Worm (Caenorhabditis elegans) whole organism, L1 larva: ENCODE data around the gene F46B3.16.

Experiments used
- C16A3.4 ChIP-seq: fragments of 150-350 bp; optimal IDR thresholded peaks from 2 replicates; lab custom pipeline; 2014; ENCODE audit warnings: missing biosample characterization, missing genetic modification characterization
- C34B4.2 ChIP-seq: sonication (generic microtip); optimal IDR thresholded peaks from 2 replicates; lab custom pipeline; 2017; ENCODE audit warnings: mild to moderate bottlenecking, missing genetic modification characterization, missing compliant biosample characterization
- F16B12.6 ChIP-seq: fragments of 150-350 bp; optimal IDR thresholded peaks from 2 replicates; lab custom pipeline; 2014; ENCODE audit warnings: missing biosample characterization, missing genetic modification characterization
- alr-1 ChIP-seq: fragments of 200-800 bp; sonication (Bioruptor generic); optimal IDR thresholded peaks from 2 replicates; lab custom pipeline; 2018; ENCODE audit warnings: borderline replicate concordance, mild to moderate bottlenecking, missing genetic modification characterization, missing compliant biosample characterization
- blmp-1 ChIP-seq: fragments of 150-350 bp; optimal IDR thresholded peaks from 2 replicates; lab custom pipeline; 2014; ENCODE audit warnings: missing biosample characterization, missing genetic modification characterization
- ceh-88 ChIP-seq: fragments of 200-800 bp; sonication (Bioruptor generic); IDR thresholded peaks from 2 replicates; pipeline ENCODE4 v1.3.6; 2022; ENCODE audit warnings: missing genetic modification characterization, missing compliant biosample characterization
- efl-3 ChIP-seq: fragments of 200-800 bp; sonication (Bioruptor generic); optimal IDR thresholded peaks from 2 replicates; lab custom pipeline; 2018; ENCODE audit warnings: mild to moderate bottlenecking, missing genetic modification characterization, missing compliant biosample characterization
- fkh-10 ChIP-seq: sonication (generic microtip); optimal IDR thresholded peaks from 2 replicates; lab custom pipeline; 2017; ENCODE audit warnings: missing biosample characterization, missing genetic modification reagents, missing genetic modification characterization
- fkh-4 ChIP-seq: sonication (generic microtip); optimal IDR thresholded peaks from 2 replicates; lab custom pipeline; 2016; ENCODE audit warnings: missing compliant biosample characterization, missing genetic modification characterization, borderline replicate concordance
- fkh-8 ChIP-seq: sonication (generic microtip); optimal IDR thresholded peaks from 2 replicates; lab custom pipeline; 2016; ENCODE audit warnings: mild to moderate bottlenecking, missing genetic modification characterization, missing compliant biosample characterization
- hlh-17 ChIP-seq: fragments of 200-800 bp; sonication (Bioruptor generic); optimal IDR thresholded peaks from 2 replicates; lab custom pipeline; 2018; ENCODE audit warnings: missing genetic modification characterization, mild to moderate bottlenecking, missing compliant biosample characterization, moderate library complexity, borderline replicate concordance
- hlh-4 ChIP-seq: sonication (generic microtip); optimal IDR thresholded peaks from 2 replicates; lab custom pipeline; 2016; ENCODE audit warnings: mild to moderate bottlenecking, missing genetic modification characterization, missing compliant biosample characterization
- hpl-2 ChIP-seq: fragments of 150-350 bp; optimal IDR thresholded peaks from 2 replicates; lab custom pipeline; 2014; ENCODE audit warnings: missing biosample characterization, missing genetic modification reagents, missing genetic modification characterization
- isw-1 ChIP-seq: fragments of 200-800 bp; sonication (Bioruptor generic); IDR thresholded peaks from 2 replicates; pipeline ENCODE4 v1.3.6; 2022; ENCODE audit warnings: missing genetic modification characterization, missing compliant biosample characterization
- lin-13 ChIP-seq: fragments of 150-350 bp; optimal IDR thresholded peaks from 2 replicates; lab custom pipeline; 2014; ENCODE audit warnings: missing biosample characterization, missing genetic modification reagents, missing genetic modification characterization
- lin-35 ChIP-seq, 2 experiments: fragments of 150-350 bp; optimal IDR thresholded peaks; 2 replicates each; lab custom pipeline; 2014; ENCODE audit warnings: missing biosample characterization in 2 of 2, missing genetic modification characterization in 2 of 2, missing genetic modification reagents in 2 of 2
- lin-39 ChIP-seq: fragments of 150-350 bp; optimal IDR thresholded peaks from 2 replicates; lab custom pipeline; 2014; ENCODE audit warnings: missing biosample characterization, missing genetic modification reagents, missing genetic modification characterization
- mef-2 ChIP-seq: fragments of 150-350 bp; optimal IDR thresholded peaks from 2 replicates; lab custom pipeline; 2014; ENCODE audit warnings: missing biosample characterization, missing genetic modification characterization
- nhr-20 ChIP-seq: sonication (generic microtip); optimal IDR thresholded peaks from 2 replicates; lab custom pipeline; 2016; ENCODE audit warnings: mild to moderate bottlenecking, missing genetic modification characterization, missing compliant biosample characterization
- nhr-47 ChIP-seq: sonication (generic microtip); optimal IDR thresholded peaks from 2 replicates; lab custom pipeline; 2016; ENCODE audit warnings: mild to moderate bottlenecking, missing genetic modification characterization, moderate library complexity, missing compliant biosample characterization
- nhr-71 ChIP-seq: sonication (generic microtip); optimal IDR thresholded peaks from 2 replicates; lab custom pipeline; 2016; ENCODE audit warnings: mild to moderate bottlenecking, missing genetic modification characterization, moderate library complexity, missing compliant biosample characterization
- nhr-85 ChIP-seq: sonication (generic microtip); peaks from one replicate; lab custom pipeline; 2016; ENCODE audit warnings: missing genetic modification characterization, inconsistent platforms, missing compliant biosample characterization
- pag-3 ChIP-seq: sonication (generic microtip); optimal IDR thresholded peaks from 2 replicates; lab custom pipeline; 2017; ENCODE audit warnings: missing genetic modification characterization, mild to moderate bottlenecking, missing compliant biosample characterization, antibody characterized with exemption, borderline replicate concordance; ENCODE audit not compliant: insufficient read depth
- pax-3 ChIP-seq: fragments of 200-800 bp; sonication (Bioruptor generic); optimal IDR thresholded peaks from 2 replicates; lab custom pipeline; 2018; ENCODE audit warnings: mild to moderate bottlenecking, missing genetic modification characterization, moderate library complexity, missing compliant biosample characterization
- pqm-1 ChIP-seq: sonication (generic microtip); optimal IDR thresholded peaks from 3 replicates; lab custom pipeline; 2017; ENCODE audit warnings: missing biosample characterization, missing genetic modification characterization
- snpc-4 ChIP-seq: fragments of 150-350 bp; optimal IDR thresholded peaks from 2 replicates; lab custom pipeline; 2014; ENCODE audit warnings: missing biosample characterization, missing genetic modification characterization
- snu-23 ChIP-seq: sonication (generic microtip); optimal IDR thresholded peaks from 2 replicates; lab custom pipeline; 2016; ENCODE audit warnings: missing genetic modification characterization, missing compliant biosample characterization
- tlp-1 ChIP-seq: fragments of 150-350 bp; optimal IDR thresholded peaks from 2 replicates; lab custom pipeline; 2014; ENCODE audit warnings: missing biosample characterization, missing genetic modification characterization
- unc-130 ChIP-seq: fragments of 150-350 bp; optimal IDR thresholded peaks from 2 replicates; lab custom pipeline; 2017; ENCODE audit warnings: missing biosample characterization, missing genetic modification characterization, inconsistent platforms
- unc-86 ChIP-seq: sonication (generic microtip); optimal IDR thresholded peaks from 2 replicates; lab custom pipeline; 2016; ENCODE audit warnings: missing genetic modification characterization, missing compliant biosample characterization
- vab-15 ChIP-seq: sonication (generic microtip); optimal IDR thresholded peaks from 2 replicates; lab custom pipeline; 2017; ENCODE audit warnings: missing genotype, mild to moderate bottlenecking, missing genetic modification characterization, missing compliant biosample characterization
- ztf-11 ChIP-seq, 2 experiments: sonication (generic microtip); optimal IDR thresholded peaks; 2 replicates each; lab custom pipeline; 2016 to 2017; ENCODE audit warnings: missing genetic modification characterization in 2 of 2, missing biosample characterization in 1 of 2, missing compliant biosample characterization in 1 of 2

F46B3.16 gene

DNA sequence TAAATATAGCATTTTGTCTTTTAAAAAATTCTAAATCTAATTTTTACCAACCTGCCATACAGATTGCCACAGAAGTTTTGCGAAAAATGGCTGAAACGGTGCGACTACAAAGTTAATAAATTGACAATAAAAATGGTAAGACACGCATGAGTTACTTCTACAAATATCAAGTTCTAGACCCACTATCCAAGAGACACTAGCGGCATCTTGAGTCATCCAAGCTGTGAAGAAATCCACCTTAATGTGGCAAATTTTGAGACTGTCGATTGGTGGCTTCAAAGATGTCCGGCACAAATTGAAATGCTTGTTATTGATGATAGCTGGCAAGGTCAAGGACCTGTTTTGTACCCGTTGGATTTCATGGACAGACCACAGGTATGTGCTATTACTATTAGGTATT lies at the start of gene F46B3.16:
Gene F46B3.16, plus strand, starts transcription at position 301 of the 400 bp plus-strand sequence.
- no peak for TF ChIP-seq C34B4.2 (tag; lab: Kevin White, UChicago)
- no peak for TF ChIP-seq snpc-4 (tag; lab: Kevin White, UChicago)
- no peak for TF ChIP-seq unc-130 (tag; lab: Kevin White, UChicago)

DNA sequence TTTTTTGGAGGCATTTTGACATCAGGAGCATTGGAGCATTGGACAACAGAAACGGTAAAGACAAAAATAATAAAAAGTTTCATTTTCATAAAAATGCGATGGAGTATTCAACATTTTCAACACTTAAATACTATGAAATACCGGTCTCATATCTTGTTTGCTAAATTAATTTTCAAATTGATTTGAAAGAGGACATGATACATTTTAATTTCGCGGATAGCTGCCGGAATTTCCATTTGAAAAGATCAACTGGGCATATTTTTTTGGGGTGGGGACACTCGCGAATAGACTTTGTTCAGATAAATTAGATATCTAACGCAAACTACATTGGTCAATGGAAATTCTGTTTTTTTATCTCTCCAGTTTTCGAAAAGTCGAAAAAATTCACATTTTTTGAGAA lies 39.7 kb upstream of the F46B3.16 start, which contains the start of gene F26F2.10:
Gene F26F2.10, minus strand, starts transcription at position 101 of the 400 bp plus-strand sequence.
- TF ChIP-seq vab-15 (tag; lab: Kevin White, UChicago): no peak
- TF ChIP-seq fkh-4 (tag; lab: Kevin White, UChicago): no peak
- no peak for TF ChIP-seq tlp-1 (tag; lab: Kevin White, UChicago)
- TF ChIP-seq ztf-11 (tag; optimal IDR thresholded peaks at IDR 0.05; lab: Kevin White, UChicago): no peak
- TF ChIP-seq nhr-47: no peak
- TF ChIP-seq F16B12.6: no peak

DNA sequence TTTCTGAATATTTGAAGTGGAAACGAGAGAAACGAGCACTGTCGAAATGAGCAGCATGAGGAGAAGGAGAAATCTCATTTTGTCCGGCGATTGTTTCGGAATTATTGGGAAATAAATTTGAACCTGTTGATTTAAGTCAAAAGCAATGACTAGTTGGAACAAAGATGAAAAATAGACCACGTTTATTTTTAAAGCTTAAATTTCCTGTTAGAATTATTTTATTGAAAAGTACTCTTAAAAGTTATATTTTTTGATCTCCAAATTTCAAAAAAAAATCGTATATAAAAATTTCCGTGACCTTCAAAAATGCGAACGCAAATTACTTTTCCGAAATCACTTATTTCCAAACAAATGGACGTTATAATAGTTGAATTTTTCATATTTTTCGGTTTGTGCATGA lies 38.8 kb upstream of the F46B3.16 start, which contains the start of gene F26F2.11:
Gene F26F2.11, minus strand, starts transcription at position 101 of the 400 bp plus-strand sequence.
- no peak for TF ChIP-seq unc-86 (tag; lab: Kevin White, UChicago)

DNA sequence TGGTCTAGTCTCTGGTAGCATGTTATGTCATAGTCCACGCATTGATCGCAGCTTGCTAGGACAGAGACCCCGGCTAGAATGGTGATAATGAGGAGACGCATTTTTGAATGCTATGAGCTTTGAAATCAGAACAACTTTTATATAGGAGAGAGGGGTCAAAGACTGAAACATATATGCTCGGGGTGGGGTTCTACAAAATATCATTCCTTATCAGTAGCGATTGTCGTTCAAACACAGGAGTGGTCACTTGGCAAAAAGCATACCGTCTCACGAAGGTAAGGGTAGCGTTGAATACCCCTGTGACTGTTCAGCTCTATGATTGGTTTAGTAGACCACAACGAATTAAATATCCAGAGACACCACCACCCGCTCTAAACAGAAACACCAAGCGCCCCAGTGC lies 37.4 kb upstream of the F46B3.16 start, which contains the start of gene F46B3.1:
Gene F46B3.1, minus strand, starts transcription at position 101 of the 400 bp plus-strand sequence.
- no peak for TF ChIP-seq nhr-20 (tag; lab: Kevin White, UChicago)
- TF ChIP-seq, all 84 proteins: peak for 0

DNA sequence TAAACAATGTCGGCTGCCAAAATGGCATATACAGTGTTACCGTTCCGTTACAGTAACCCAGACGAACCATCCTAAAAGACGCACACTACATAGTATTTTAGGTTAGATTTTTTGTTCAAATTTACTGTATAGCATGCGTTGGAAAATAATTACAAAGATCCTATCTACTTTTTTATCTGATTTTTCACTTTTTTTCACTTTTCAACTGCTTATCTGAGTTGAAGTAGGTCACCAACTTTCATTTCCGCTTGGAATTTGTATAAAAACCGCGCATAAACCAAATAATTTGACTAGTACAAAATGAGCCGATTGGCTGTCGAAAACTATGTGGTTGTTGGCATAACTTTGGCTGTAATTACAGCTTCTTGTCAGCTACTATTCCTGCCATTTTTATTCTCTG lies 34.6 kb upstream of the F46B3.16 start, which contains the start of gene col-163:
Gene col-163, plus strand, starts transcription at position 301 of the 400 bp plus-strand sequence.
- peak; percentile 50 for TF ChIP-seq blmp-1 (tag; lab: Kevin White, UChicago)
- no peak for TF ChIP-seq lin-35 (GFP tag; optimal IDR thresholded peaks at IDR 0.05; lab: Kevin White, UChicago)

DNA sequence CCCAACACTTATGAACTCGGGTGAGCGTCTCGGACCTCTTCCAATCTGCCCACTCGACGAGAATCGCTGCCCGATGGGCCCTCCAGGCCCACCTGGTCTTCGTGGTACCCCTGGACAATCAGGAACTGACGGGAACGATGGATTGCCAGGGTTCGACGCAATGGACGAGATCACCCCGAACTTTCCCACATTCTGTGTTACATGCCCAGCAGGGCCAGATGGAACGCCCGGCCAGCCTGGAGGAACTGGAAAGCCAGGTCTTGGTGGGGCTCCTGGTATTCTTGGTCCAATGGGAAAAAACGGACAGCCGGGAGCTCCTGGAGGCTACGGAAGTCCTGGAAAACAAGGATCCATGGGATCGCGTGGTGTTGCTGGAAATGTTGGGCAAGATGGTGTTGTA lies 33.7 kb upstream of the F46B3.16 start:
- no peak for TF ChIP-seq mef-2
- no peak for TF ChIP-seq hlh-17 (GFP tag; lab: Kevin White, UChicago)
- no peak for TF ChIP-seq fkh-8 (tag; lab: Kevin White, UChicago)
- TF ChIP-seq isw-1 (GFP tag; lab: Robert Waterston, UW): no peak
- no peak for TF ChIP-seq alr-1 (tag; lab: Kevin White, UChicago)
- no peak for TF ChIP-seq pax-3 (tag; lab: Kevin White, UChicago)
- TF ChIP-seq nhr-85 (tag; lab: Kevin White, UChicago): no peak
- no peak for TF ChIP-seq lin-39 (tag; lab: Kevin White, UChicago)
- no peak for TF ChIP-seq F16B12.6

DNA sequence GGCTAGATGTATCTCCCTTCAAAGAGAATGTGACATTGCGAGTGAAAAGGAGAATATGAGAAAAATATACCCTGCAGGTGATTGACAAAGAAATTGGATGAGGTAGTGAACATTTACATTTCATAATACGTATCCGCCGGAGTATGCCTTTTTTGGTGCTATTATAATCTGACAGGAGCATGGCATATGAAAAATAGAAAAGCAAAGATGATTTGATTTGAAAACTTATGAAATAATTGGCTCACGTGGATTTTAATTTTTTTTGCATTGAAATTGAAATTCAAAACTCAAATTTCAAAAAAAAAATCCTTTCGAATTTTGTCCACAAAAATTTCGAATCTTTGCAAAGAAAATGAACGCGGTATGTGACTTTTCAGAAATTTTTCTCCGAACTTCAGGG lies 31.4 kb upstream of the F46B3.16 start, which contains the start of gene ttr-11:
Gene ttr-11, plus strand, starts transcription at position 301 of the 400 bp plus-strand sequence.
- TF ChIP-seq lin-13: no peak
- no peak for TF ChIP-seq unc-130 (tag; lab: Kevin White, UChicago)
- no peak for TF ChIP-seq fkh-10 (GFP tag; lab: Kevin White, UChicago)
- no peak for TF ChIP-seq isw-1 (GFP tag; lab: Robert Waterston, UW)
- no peak for TF ChIP-seq fkh-8 (tag; lab: Kevin White, UChicago)
- TF ChIP-seq hpl-2: no peak
- no peak for TF ChIP-seq ceh-88 (GFP tag; lab: Robert Waterston, UW)
- no peak for TF ChIP-seq snpc-4 (tag; lab: Kevin White, UChicago)
- TF ChIP-seq C16A3.4 (tag; lab: Kevin White, UChicago): no peak
- no peak for TF ChIP-seq hlh-4 (tag; lab: Kevin White, UChicago)
- TF ChIP-seq unc-86 (tag; lab: Kevin White, UChicago): no peak
- no peak for TF ChIP-seq pqm-1
- no peak for TF ChIP-seq snu-23 (GFP tag; lab: Kevin White, UChicago)
- no peak for TF ChIP-seq efl-3 (GFP tag; lab: Kevin White, UChicago)
- no peak for TF ChIP-seq pag-3 (tag; lab: Kevin White, UChicago)
- TF ChIP-seq vab-15 (tag; lab: Kevin White, UChicago): no peak
- no peak for TF ChIP-seq nhr-71 (tag; lab: Kevin White, UChicago)
